Fruit fly (Drosophila melanogaster) whole organism, pupa: ENCODE measurements around the gene CG4553.

Experiments used
- CG10348 ChIP-seq: fragments of 200-800 bp; sonication (Bioruptor generic); IDR thresholded peaks from 2 replicates; pipeline ENCODE4 v1.3.6; 2022; ENCODE audit warnings: missing biosample characterization, missing genetic modification characterization
- CG12605 ChIP-seq: fragments of 200-800 bp; sonication (Bioruptor generic); IDR thresholded peaks from 2 replicates; pipeline ENCODE4 v1.3.6; 2022; ENCODE audit warnings: missing biosample characterization, missing genetic modification characterization
- CG13204 ChIP-seq: fragments of 200-800 bp; sonication (Bioruptor generic); optimal IDR thresholded peaks from 2 replicates; lab custom pipeline; 2018; ENCODE audit warnings: missing biosample characterization, mild to moderate bottlenecking, missing genetic modification characterization, moderate library complexity
- CG14655 ChIP-seq: fragments of 200-800 bp; sonication (Bioruptor generic); optimal IDR thresholded peaks from 3 replicates; lab custom pipeline; 2017; ENCODE audit warnings: mild to moderate bottlenecking, missing biosample characterization, missing genetic modification reagents, missing genetic modification characterization
- CG15710 ChIP-seq: fragments of 200-800 bp; sonication (Bioruptor generic); optimal IDR thresholded peaks from 2 replicates; lab custom pipeline; 2018; ENCODE audit warnings: missing biosample characterization, mild to moderate bottlenecking, missing genetic modification characterization, moderate library complexity
- CG17806 ChIP-seq: fragments of 200-800 bp; sonication (Bioruptor generic); optimal IDR thresholded peaks from 2 replicates; lab custom pipeline; 2018; ENCODE audit warnings: missing biosample characterization, mild to moderate bottlenecking, missing genetic modification characterization, moderate library complexity
- CG32121 ChIP-seq: fragments of 200-800 bp; sonication (Bioruptor generic); IDR thresholded peaks from 2 replicates; pipeline ENCODE4 v1.3.6; 2022; ENCODE audit warnings: missing biosample characterization, missing genetic modification characterization
- CG34367 ChIP-seq: fragments of 200-800 bp; sonication (Bioruptor generic); optimal IDR thresholded peaks from 2 replicates; lab custom pipeline; 2018; ENCODE audit warnings: missing biosample characterization, mild to moderate bottlenecking, missing genetic modification characterization
- CG4496 ChIP-seq: fragments of 200-800 bp; sonication (Bioruptor generic); IDR thresholded peaks from 3 replicates; pipeline ENCODE4 v1.3.6; 2022; ENCODE audit warnings: missing biosample characterization, missing genetic modification characterization
- CG8159 ChIP-seq: fragments of 200-800 bp; sonication (Bioruptor generic); optimal IDR thresholded peaks from 3 replicates; lab custom pipeline; 2018; ENCODE audit warnings: missing biosample characterization, mild to moderate bottlenecking, missing genetic modification characterization, moderate library complexity
- CG8301 ChIP-seq: fragments of 200-800 bp; sonication (Bioruptor generic); optimal IDR thresholded peaks from 2 replicates; lab custom pipeline; 2018; ENCODE audit warnings: missing biosample characterization, mild to moderate bottlenecking, missing genetic modification characterization
- CG9948 ChIP-seq: fragments of 200-800 bp; sonication (Bioruptor generic); optimal IDR thresholded peaks from 2 replicates; lab custom pipeline; 2018; ENCODE audit warnings: missing biosample characterization, mild to moderate bottlenecking, missing genetic modification characterization, moderate library complexity
- D1 ChIP-seq: fragments of 200-800 bp; sonication (Bioruptor generic); optimal IDR thresholded peaks from 2 replicates; lab custom pipeline; 2018; ENCODE audit warnings: missing biosample characterization, mild to moderate bottlenecking, missing genetic modification characterization, moderate library complexity
- EcR ChIP-seq: fragments of 200-800 bp; sonication (Bioruptor generic); optimal IDR thresholded peaks from 3 replicates; lab custom pipeline; 2019; ENCODE audit warnings: missing biosample characterization, missing genetic modification characterization, mild to moderate bottlenecking, moderate library complexity, missing genetic modification reagents
- Ets98B ChIP-seq: fragments of 200-800 bp; sonication (Bioruptor generic); IDR thresholded peaks from 2 replicates; pipeline ENCODE4 v1.3.6; 2022; ENCODE audit warnings: missing biosample characterization, missing genetic modification characterization
- Pif1A ChIP-seq: fragments of 200-800 bp; sonication (Bioruptor generic); optimal IDR thresholded peaks from 3 replicates; lab custom pipeline; 2016; ENCODE audit warnings: missing biosample characterization, missing genetic modification characterization
- Pif1B ChIP-seq: fragments of 200-800 bp; sonication (Bioruptor generic); optimal IDR thresholded peaks from 3 replicates; lab custom pipeline; 2016; ENCODE audit warnings: missing biosample characterization, missing genetic modification characterization
- Snoo ChIP-seq: fragments of 200-800 bp; sonication (Bioruptor generic); optimal IDR thresholded peaks from 3 replicates; lab custom pipeline; 2017; ENCODE audit warnings: missing biosample characterization, mild to moderate bottlenecking, missing genetic modification characterization, inconsistent platforms
- fd96Ca ChIP-seq: fragments of 200-800 bp; sonication (Bioruptor generic); IDR thresholded peaks from 3 replicates; pipeline ENCODE4 v1.3.6; 2022; ENCODE audit warnings: missing biosample characterization, missing genetic modification characterization
- gl ChIP-seq: fragments of 200-800 bp; sonication (Bioruptor generic); optimal IDR thresholded peaks from 2 replicates; lab custom pipeline; 2018; ENCODE audit warnings: missing biosample characterization, mild to moderate bottlenecking, missing genetic modification characterization
- rn ChIP-seq: fragments of 200-800 bp; sonication (Bioruptor generic); IDR thresholded peaks from 2 replicates; pipeline ENCODE4 v1.3.6; 2022; ENCODE audit warnings: missing biosample characterization, missing genetic modification characterization

CG4553 gene

DNA sequence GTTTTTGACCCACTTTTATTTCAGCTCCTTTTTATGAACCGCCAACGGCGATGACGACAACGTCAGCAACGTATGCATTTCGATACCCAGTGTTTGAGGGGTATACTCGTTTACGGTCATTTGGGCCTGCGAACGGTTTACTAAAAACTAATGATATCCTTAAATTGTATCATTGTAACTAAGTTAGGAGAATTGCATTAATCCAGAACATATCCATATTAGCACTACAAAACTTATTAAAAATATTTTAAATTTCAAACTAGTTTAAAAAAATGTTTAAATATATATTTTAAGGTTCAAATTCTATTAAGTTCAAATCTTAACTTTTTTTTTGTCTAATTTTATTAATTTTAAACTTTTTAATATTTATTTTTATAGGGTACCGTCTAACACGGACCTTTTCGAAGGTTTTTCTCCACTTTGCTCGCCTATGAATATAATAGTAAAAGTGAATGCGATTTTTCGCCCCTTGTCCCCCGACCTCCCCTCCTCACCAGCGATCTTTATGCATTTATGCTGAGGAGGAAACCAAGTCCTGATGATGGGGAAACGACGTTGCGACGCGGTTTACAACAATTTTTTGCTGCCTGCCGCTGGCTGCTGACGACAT lies 17.4 kb downstream of the CG4553 start:
- TF ChIP-seq CG32121 (GFP tag; lab: Robert Waterston, UW), result peak; percentile 52; the same call in 1 of the 2 replicates
- no peak for TF ChIP-seq EcR
- no peak for TF ChIP-seq Pif1A (GFP tag; lab: Kevin White, UChicago)
- peak; percentile 44; the same call in 1 of the 3 replicates for TF ChIP-seq fd96Ca (GFP tag; lab: Robert Waterston, UW)
- TF ChIP-seq CG12605 (GFP tag; lab: Robert Waterston, UW), result no peak
- TF ChIP-seq CG17806 (tag; lab: Kevin White, UChicago), result peak; percentile 20
- TF ChIP-seq CG15710 (tag; lab: Kevin White, UChicago), result peak; percentile 35
- TF ChIP-seq gl, result no peak
- TF ChIP-seq CG4496 (GFP tag; lab: Robert Waterston, UW), result no peak
- no peak for TF ChIP-seq CG10348 (GFP tag; lab: Robert Waterston, UW)
- no peak for TF ChIP-seq CG13204 (GFP tag; lab: Kevin White, UChicago)
- no peak for TF ChIP-seq rn
- peak; percentile 58 for TF ChIP-seq CG14655
- peak; percentile 0 for TF ChIP-seq CG8301
- TF ChIP-seq D1, result peak; percentile 61
- TF ChIP-seq Ets98B, result no peak
- peak; percentile 4 for TF ChIP-seq Pif1B (GFP tag; lab: Kevin White, UChicago)
- TF ChIP-seq Snoo (tag; lab: Kevin White, UChicago), result peak; percentile 50
- peak; percentile 54 for TF ChIP-seq CG9948 (tag; lab: Kevin White, UChicago)
- peak; percentile 31 for TF ChIP-seq CG8159 (tag; lab: Kevin White, UChicago)
- no peak for TF ChIP-seq CG34367 (tag; lab: Kevin White, UChicago)

DNA sequence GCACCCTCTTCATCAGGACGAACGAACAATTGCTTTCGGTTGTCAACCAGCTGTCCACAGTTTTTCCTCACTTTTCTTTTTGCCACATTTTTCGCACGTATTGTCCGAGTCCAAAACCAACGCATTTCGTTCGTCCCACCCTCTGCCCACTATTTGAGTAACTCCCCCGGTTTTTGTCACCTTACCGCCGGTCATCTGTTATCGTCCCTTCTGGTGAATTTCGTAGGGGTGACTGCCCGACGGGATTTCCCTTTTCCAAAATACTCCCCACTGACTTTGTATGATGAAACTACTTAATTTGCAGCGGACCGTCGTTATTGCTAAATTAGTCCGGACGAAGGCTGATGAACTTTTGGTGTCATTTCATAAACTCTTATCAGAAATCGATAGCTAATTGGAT lies 19.6 kb downstream of the CG4553 start:
- TF ChIP-seq Pif1B (GFP tag; lab: Kevin White, UChicago), result no peak
- no peak for TF ChIP-seq CG15710 (tag; lab: Kevin White, UChicago)
- TF ChIP-seq Ets98B, result no peak
- TF ChIP-seq CG17806 (tag; lab: Kevin White, UChicago), result no peak
- TF ChIP-seq EcR, result no peak
- TF ChIP-seq CG13204 (GFP tag; lab: Kevin White, UChicago), result no peak
- TF ChIP-seq CG4496 (GFP tag; lab: Robert Waterston, UW), result no peak
- TF ChIP-seq CG8301, result no peak
- no peak for TF ChIP-seq CG9948 (tag; lab: Kevin White, UChicago)
- no peak for TF ChIP-seq CG32121 (GFP tag; lab: Robert Waterston, UW)
- no peak for TF ChIP-seq CG34367 (tag; lab: Kevin White, UChicago)
- no peak for TF ChIP-seq CG14655

- TF ChIP-seq CG32121 (GFP tag; lab: Robert Waterston, UW) (no peak), Snoo (tag; lab: Kevin White, UChicago) (no peak), CG8301 (no peak), CG34367 (tag; lab: Kevin White, UChicago) (no peak), CG15710 (tag; lab: Kevin White, UChicago) (no peak), CG13204 (GFP tag; lab: Kevin White, UChicago) (no peak), Ets98B (no peak), CG10348 (GFP tag; lab: Robert Waterston, UW) (no peak), CG9948 (tag; lab: Kevin White, UChicago) (no peak), rn (no peak), D1 (no peak), CG17806 (tag; lab: Kevin White, UChicago) (no peak), CG4496 (GFP tag; lab: Robert Waterston, UW) (no peak)
Observed at dm6 chr3R:25453150-25453680, 23.5 kb downstream of the CG4553 start.

- peak; percentile 75 for TF ChIP-seq CG14655
- peak; percentile 45 for TF ChIP-seq CG9948 (tag; lab: Kevin White, UChicago)
- no peak for TF ChIP-seq Pif1B (GFP tag; lab: Kevin White, UChicago)
- no peak for TF ChIP-seq rn
- TF ChIP-seq Snoo (tag; lab: Kevin White, UChicago), result no peak
- TF ChIP-seq gl, result no peak
- no peak for TF ChIP-seq CG15710 (tag; lab: Kevin White, UChicago)
- TF ChIP-seq CG10348 (GFP tag; lab: Robert Waterston, UW), result no peak
- no peak for TF ChIP-seq EcR
- TF ChIP-seq D1, result no peak
- peak; percentile 38 for TF ChIP-seq Pif1A (GFP tag; lab: Kevin White, UChicago)
- no peak for TF ChIP-seq Ets98B
- TF ChIP-seq CG13204 (GFP tag; lab: Kevin White, UChicago), result no peak
- TF ChIP-seq CG17806 (tag; lab: Kevin White, UChicago), result peak; percentile 24
- peak; percentile 57 for TF ChIP-seq CG8159 (tag; lab: Kevin White, UChicago)
- TF ChIP-seq CG8301, result peak; percentile 62
- TF ChIP-seq fd96Ca (GFP tag; lab: Robert Waterston, UW), result no peak
- TF ChIP-seq CG12605 (GFP tag; lab: Robert Waterston, UW), result no peak
- TF ChIP-seq CG4496 (GFP tag; lab: Robert Waterston, UW), result no peak
- peak; percentile 7 for TF ChIP-seq CG34367 (tag; lab: Kevin White, UChicago)
- no peak for TF ChIP-seq CG32121 (GFP tag; lab: Robert Waterston, UW)
Observed at dm6 chr3R:25451832-25452231, 24.9 kb downstream of the CG4553 start.

- no peak for TF ChIP-seq CG4496 (GFP tag; lab: Robert Waterston, UW)
- no peak for TF ChIP-seq CG32121 (GFP tag; lab: Robert Waterston, UW)
- TF ChIP-seq rn, result no peak
- TF ChIP-seq CG10348 (GFP tag; lab: Robert Waterston, UW), result no peak
- no peak for TF ChIP-seq CG8301
- no peak for TF ChIP-seq CG34367 (tag; lab: Kevin White, UChicago)
- no peak for TF ChIP-seq D1
- no peak for TF ChIP-seq CG15710 (tag; lab: Kevin White, UChicago)
- no peak for TF ChIP-seq EcR
- TF ChIP-seq gl, result no peak
Observed at dm6 chr3R:25448737-25449136, 28.0 kb downstream of the CG4553 start.
